Worm (Caenorhabditis elegans) whole organism, L4 larva: ENCODE results near the gene Y55F3AM.5.

Experiments used
- D1046.2 ChIP-seq: fragments of 200-800 bp; sonication (Bioruptor generic); IDR thresholded peaks from 2 replicates; pipeline ENCODE4 v1.3.6; 2022; ENCODE audit warnings: missing genetic modification characterization, missing compliant biosample characterization
- F26F4.8 ChIP-seq: fragments of 200-800 bp; sonication (Bioruptor generic); conservative IDR thresholded peaks from 2 replicates; pipeline ENCODE4 v1.3.6; 2022; ENCODE audit warnings: missing genetic modification characterization, missing compliant biosample characterization
- F37D6.2 ChIP-seq: sonication (generic microtip); optimal IDR thresholded peaks from 2 replicates; lab custom pipeline; 2016; ENCODE audit warnings: mild to moderate bottlenecking, missing genetic modification characterization, missing compliant biosample characterization
- T26A8.4 ChIP-seq: fragments of 200-800 bp; sonication (Bioruptor generic); IDR thresholded peaks from 2 replicates; pipeline ENCODE4 v1.3.6; 2022; ENCODE audit warnings: missing genetic modification characterization, missing compliant biosample characterization
- ZK337.2 ChIP-seq: fragments of 200-800 bp; sonication (Bioruptor generic); IDR thresholded peaks from 2 replicates; pipeline ENCODE4 v1.3.6; 2022; ENCODE audit warnings: missing genetic modification reagents, missing genetic modification characterization, missing compliant biosample characterization
- aha-1 ChIP-seq: fragments of 150-350 bp; peaks from one replicate; lab custom pipeline; 2014; ENCODE audit warnings: missing biosample characterization, missing genetic modification characterization
- ama-1 ChIP-seq: fragments of 150-350 bp; optimal IDR thresholded peaks from 2 replicates; lab custom pipeline; 2014; ENCODE audit warnings: inconsistent platforms, mixed read lengths
- ceh-28 ChIP-seq: fragments of 150-350 bp; optimal IDR thresholded peaks from 2 replicates; lab custom pipeline; 2014; ENCODE audit warnings: missing biosample characterization, missing genetic modification reagents, missing genetic modification characterization
- ceh-32 ChIP-seq: sonication (generic microtip); optimal IDR thresholded peaks from 2 replicates; lab custom pipeline; 2016; ENCODE audit warnings: mild to moderate bottlenecking, missing genetic modification characterization, missing compliant biosample characterization; ENCODE audit not compliant: poor library complexity
- ceh-44 ChIP-seq: fragments of 200-800 bp; sonication (Bioruptor generic); IDR thresholded peaks from 2 replicates; pipeline ENCODE4 v1.3.6; 2022; ENCODE audit warnings: missing genetic modification reagents, missing genetic modification characterization, missing compliant biosample characterization
- ceh-82 ChIP-seq: sonication (generic microtip); optimal IDR thresholded peaks from 2 replicates; lab custom pipeline; 2017; ENCODE audit warnings: missing biosample characterization, missing genetic modification characterization
- ces-1 ChIP-seq: fragments of 150-350 bp; sonication (generic microtip); optimal IDR thresholded peaks from 4 replicates; lab custom pipeline; 2014; ENCODE audit warnings: missing biosample characterization, missing genetic modification reagents, missing genetic modification characterization
- daf-12 ChIP-seq: fragments of 150-350 bp; optimal IDR thresholded peaks from 2 replicates; lab custom pipeline; 2014; ENCODE audit warnings: missing biosample characterization, missing genetic modification reagents, missing genetic modification characterization
- dmd-8 ChIP-seq: fragments of 200-800 bp; sonication (Bioruptor generic); IDR thresholded peaks from 2 replicates; pipeline ENCODE4 v1.3.6; 2022; ENCODE audit warnings: missing genetic modification characterization, missing compliant biosample characterization
- dpl-1 ChIP-seq: fragments of 150-350 bp; optimal IDR thresholded peaks from 2 replicates; lab custom pipeline; 2014; ENCODE audit warnings: missing biosample characterization, missing genetic modification reagents, missing genetic modification characterization
- fos-1 ChIP-seq: fragments of 150-350 bp; optimal IDR thresholded peaks from 2 replicates; lab custom pipeline; 2014; ENCODE audit warnings: missing biosample characterization, missing genetic modification characterization
- lim-7 ChIP-seq: fragments of 200-800 bp; sonication (Bioruptor generic); IDR thresholded peaks from 2 replicates; pipeline ENCODE4 v1.3.6; 2022; ENCODE audit warnings: missing genetic modification characterization, missing compliant biosample characterization
- lin-15B ChIP-seq: fragments of 150-350 bp; sonication (generic microtip); optimal IDR thresholded peaks from 3 replicates; lab custom pipeline; 2014; ENCODE audit warnings: missing biosample characterization, missing genetic modification characterization
- lsy-2 ChIP-seq, 2 experiments: fragments of 150-350 bp in 1 of 2; sonication (generic microtip) in 1 of 2; optimal IDR thresholded peaks; 2 replicates each; lab custom pipeline; 2014 to 2017; ENCODE audit warnings: missing biosample characterization in 2 of 2, missing genetic modification characterization in 2 of 2
- mdl-1 ChIP-seq, 2 experiments: fragments of 150-350 bp in 1 of 2; sonication (generic microtip) in 1 of 2; optimal IDR thresholded peaks; 2 replicates each; lab custom pipeline; 2014 to 2017; ENCODE audit warnings: missing biosample characterization in 2 of 2, missing genetic modification characterization in 2 of 2
- mep-1 ChIP-seq: fragments of 150-350 bp; sonication (generic microtip); optimal IDR thresholded peaks from 3 replicates; lab custom pipeline; 2014; ENCODE audit warnings: missing biosample characterization, missing genetic modification characterization
- nhr-237 ChIP-seq: sonication (generic microtip); optimal IDR thresholded peaks from 2 replicates; lab custom pipeline; 2017; ENCODE audit warnings: missing biosample characterization, missing genetic modification characterization
- nhr-25 ChIP-seq: sonication (generic microtip); optimal IDR thresholded peaks from 2 replicates; lab custom pipeline; 2017; ENCODE audit warnings: missing genetic modification characterization, mild to moderate bottlenecking, missing compliant biosample characterization, antibody characterized with exemption, moderate library complexity, borderline replicate concordance; ENCODE audit not compliant: insufficient read depth
- nhr-28 ChIP-seq: fragments of 150-350 bp; optimal IDR thresholded peaks from 2 replicates; lab custom pipeline; 2014; ENCODE audit warnings: missing biosample characterization, missing genetic modification characterization
- nhr-41 ChIP-seq: fragments of 200-800 bp; sonication (Bioruptor generic); IDR thresholded peaks from 2 replicates; pipeline ENCODE4 v1.3.6; 2022; ENCODE audit warnings: missing genetic modification reagents, missing genetic modification characterization, missing compliant biosample characterization
- nhr-42 ChIP-seq: fragments of 200-800 bp; sonication (Bioruptor generic); IDR thresholded peaks from 2 replicates; pipeline ENCODE4 v1.3.6; 2022; ENCODE audit warnings: missing genetic modification characterization, missing compliant biosample characterization
- nhr-76 ChIP-seq: fragments of 150-350 bp; optimal IDR thresholded peaks from 2 replicates; lab custom pipeline; 2014; ENCODE audit warnings: missing biosample characterization, missing genetic modification characterization
- php-3 ChIP-seq: fragments of 200-800 bp; sonication (Bioruptor generic); IDR thresholded peaks from 2 replicates; pipeline ENCODE4 v1.3.6; 2022; ENCODE audit warnings: missing genetic modification reagents, missing genetic modification characterization, missing compliant biosample characterization
- pqm-1 ChIP-seq: sonication (generic microtip); optimal IDR thresholded peaks from 2 replicates; lab custom pipeline; 2017; ENCODE audit warnings: missing biosample characterization, missing genetic modification characterization
- saeg-2 ChIP-seq: fragments of 200-800 bp; sonication (Bioruptor generic); IDR thresholded peaks from 2 replicates; pipeline ENCODE4 v1.3.6; 2022; ENCODE audit warnings: missing genetic modification reagents, missing genetic modification characterization, missing compliant biosample characterization
- set-16 ChIP-seq: fragments of 200-800 bp; sonication (Bioruptor generic); IDR thresholded peaks from 2 replicates; pipeline ENCODE4 v1.3.6; 2022; ENCODE audit warnings: missing genetic modification reagents, missing genetic modification characterization, missing compliant biosample characterization
- skn-1 ChIP-seq: fragments of 150-350 bp; optimal IDR thresholded peaks from 2 replicates; lab custom pipeline; 2014; ENCODE audit warnings: missing biosample characterization, missing genetic modification characterization
- snpc-4 ChIP-seq: fragments of 150-350 bp; optimal IDR thresholded peaks from 2 replicates; lab custom pipeline; 2014; ENCODE audit warnings: missing biosample characterization, missing genetic modification characterization
- spr-1 ChIP-seq: sonication (generic microtip); optimal IDR thresholded peaks from 2 replicates; lab custom pipeline; 2016; ENCODE audit warnings: mild to moderate bottlenecking, missing genetic modification characterization, missing compliant biosample characterization
- spr-3 ChIP-seq: fragments of 200-800 bp; sonication (Bioruptor generic); optimal IDR thresholded peaks from 2 replicates; lab custom pipeline; 2018; ENCODE audit warnings: mild to moderate bottlenecking, missing genetic modification characterization, missing compliant biosample characterization
- tag-97 ChIP-seq: fragments of 200-800 bp; sonication (Bioruptor generic); IDR thresholded peaks from 2 replicates; pipeline ENCODE4 v1.3.6; 2022; ENCODE audit warnings: missing genetic modification characterization, missing compliant biosample characterization
- zip-2 ChIP-seq: fragments of 150-350 bp; optimal IDR thresholded peaks from 2 replicates; lab custom pipeline; 2014; ENCODE audit warnings: missing biosample characterization, missing genetic modification characterization
- ztf-7 ChIP-seq: fragments of 150-350 bp; optimal IDR thresholded peaks from 2 replicates; lab custom pipeline; 2014; ENCODE audit warnings: missing biosample characterization, missing genetic modification characterization

Y55F3AM.5 gene

DNA sequence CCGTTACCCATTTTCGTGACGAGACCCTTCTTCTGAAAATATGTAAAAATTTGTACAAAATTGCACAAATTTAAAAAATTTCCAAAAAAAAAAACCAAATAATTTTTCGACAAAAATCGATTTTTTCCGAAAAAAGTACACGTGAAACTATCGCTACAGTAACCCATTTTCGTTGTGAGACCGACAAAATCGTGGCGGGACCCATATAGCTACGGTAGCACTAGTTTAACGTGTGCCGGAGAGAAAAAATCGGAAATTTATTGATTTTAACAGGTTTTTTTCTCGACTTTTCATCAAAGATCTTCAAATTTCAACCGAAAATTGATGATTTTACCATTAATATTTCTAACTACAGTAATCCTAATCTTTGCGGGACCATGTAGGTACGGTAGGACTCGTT, 38.8 kb upstream of the Y55F3AM.5 start:
- TF ChIP-seq ceh-28 (no peak), nhr-237 (tag; lab: Kevin White, UChicago) (no peak), nhr-42 (GFP tag; lab: Robert Waterston, UW) (no peak), zip-2 (no peak), daf-12 (tag; lab: Kevin White, UChicago) (no peak), nhr-76 (tag; lab: Kevin White, UChicago) (no peak), dmd-8 (GFP tag; lab: Robert Waterston, UW) (no peak), ceh-32 (tag; lab: Kevin White, UChicago) (no peak), mdl-1 (tag; optimal IDR thresholded peaks at IDR 0.05; lab: Kevin White, UChicago) (no peak), D1046.2 (GFP tag; lab: Robert Waterston, UW) (no peak), nhr-25 (tag; lab: Kevin White, UChicago) (no peak), spr-1 (no peak)

DNA sequence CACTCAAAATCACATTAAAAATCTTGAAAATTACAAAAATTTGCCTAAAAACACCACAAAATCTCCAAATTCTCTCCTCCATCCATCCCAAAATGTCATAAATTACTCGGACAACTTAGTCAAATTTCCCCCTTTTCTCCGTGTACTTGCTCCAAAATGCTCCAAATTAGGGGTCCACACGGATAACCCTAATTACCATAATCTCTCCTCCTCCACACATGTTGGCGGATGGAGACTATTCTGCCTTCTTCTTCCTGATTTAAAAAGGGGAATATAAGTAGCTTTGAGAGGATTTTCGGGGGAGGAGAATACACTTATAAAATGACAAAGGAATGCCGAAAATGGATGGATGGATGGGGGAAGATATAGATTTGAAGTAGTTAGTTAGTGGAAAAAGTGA, 37.2 kb upstream of the Y55F3AM.5 start:
- TF ChIP-seq skn-1 (tag; lab: Kevin White, UChicago) = no peak
- TF ChIP-seq ZK337.2 (GFP tag; lab: Robert Waterston, UW) = no peak
- no peak for TF ChIP-seq T26A8.4 (GFP tag; lab: Robert Waterston, UW)
- no peak for TF ChIP-seq lsy-2 (tag; optimal IDR thresholded peaks at IDR 0.05; lab: Kevin White, UChicago)

DNA sequence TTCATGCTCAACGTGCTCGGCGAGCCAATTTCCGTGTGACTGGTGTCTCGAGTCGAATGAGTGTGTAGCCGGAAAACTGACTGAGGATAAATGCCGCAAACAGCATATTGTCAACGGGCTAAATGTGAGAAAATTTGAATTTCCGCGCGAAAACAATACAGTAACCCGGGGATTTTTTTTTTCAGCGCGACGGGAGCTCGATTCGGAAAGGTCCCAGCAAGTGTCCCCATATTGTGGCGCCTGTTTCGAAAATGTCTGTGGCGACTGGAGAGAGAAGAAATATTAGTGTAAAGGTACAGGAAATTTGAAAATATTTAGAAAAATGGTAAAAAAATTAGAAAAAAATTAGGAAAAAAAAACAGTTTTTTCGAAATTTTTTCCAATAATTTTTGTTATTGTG, 27.9 kb upstream of the Y55F3AM.5 start:
- TF ChIP-seq aha-1 (tag; lab: Kevin White, UChicago) = peak; percentile 95
- no peak for TF ChIP-seq nhr-76 (tag; lab: Kevin White, UChicago)
- TF ChIP-seq, all 104 proteins: peak for 1

DNA sequence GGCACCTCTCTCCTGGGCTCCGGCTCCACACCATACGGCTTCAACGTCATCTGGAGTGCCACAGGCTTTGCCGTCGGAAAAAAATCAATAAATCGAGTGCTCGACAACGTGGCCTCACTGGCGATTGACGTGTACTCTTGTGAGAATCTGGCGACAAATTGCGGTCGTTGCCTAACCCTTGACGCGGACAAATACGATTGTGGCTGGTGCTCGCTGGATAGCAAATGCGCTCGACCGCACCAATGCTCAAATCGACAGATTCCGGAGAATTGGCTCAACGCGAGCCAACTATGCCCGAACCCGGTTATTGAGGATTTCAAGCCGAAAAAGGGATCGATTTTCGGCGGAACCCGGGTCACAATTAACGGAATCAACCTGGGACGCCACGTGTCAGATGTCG, 26.6 kb upstream of the Y55F3AM.5 start:
- TF ChIP-seq spr-3 (GFP tag; lab: Kevin White, UChicago) (no peak), dpl-1 (no peak), ceh-82 (tag; lab: Kevin White, UChicago) (no peak), fos-1 (tag; lab: Kevin White, UChicago) (no peak), tag-97 (no peak), php-3 (GFP tag; lab: Robert Waterston, UW) (no peak), lin-15B (tag; lab: Kevin White, UChicago) (no peak), spr-1 (no peak), ceh-44 (GFP tag; lab: Robert Waterston, UW) (no peak), lim-7 (no peak), snpc-4 (no peak), set-16 (GFP tag; lab: Robert Waterston, UW) (0 out of 2 replicates have a peak, but pooled peaks have one; percentile 19), ama-1 (lab: Kevin White, UChicago) (no peak), F26F4.8 (GFP tag; lab: Robert Waterston, UW) (no peak), F37D6.2 (tag; lab: Kevin White, UChicago) (no peak), D1046.2 (GFP tag; lab: Robert Waterston, UW) (0 out of 2 replicates have a peak, but pooled peaks have one; percentile 51)
- TF ChIP-seq, all 104 proteins: peak for 2

DNA sequence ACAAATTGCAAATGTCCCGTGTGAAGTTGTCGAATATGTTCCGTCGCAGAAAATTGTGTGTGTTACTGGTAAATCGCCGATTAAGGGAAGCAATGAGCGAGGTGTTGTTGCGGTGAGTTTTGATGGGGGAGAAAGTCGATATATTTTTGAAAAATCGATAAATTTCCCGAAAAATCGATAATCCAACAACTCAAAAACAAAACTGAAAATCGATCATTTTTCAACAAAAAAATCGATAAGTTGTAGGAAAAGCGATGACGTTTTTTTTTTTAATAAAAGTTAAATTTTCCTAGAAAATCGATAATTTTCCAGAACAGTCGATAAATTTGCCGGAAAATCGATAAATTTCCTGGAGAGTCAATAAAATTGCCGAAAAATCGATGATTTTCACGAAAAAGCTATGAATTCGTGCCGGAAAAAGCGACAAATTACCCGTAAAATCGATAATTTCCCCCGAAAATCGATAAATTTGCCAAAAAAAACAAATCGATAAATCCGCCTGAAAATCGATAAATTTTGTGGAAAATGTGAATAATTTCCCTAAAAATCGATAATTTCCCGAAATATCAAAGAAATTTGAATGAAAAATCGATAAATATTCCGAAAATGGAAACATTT, 26.1 kb upstream of the Y55F3AM.5 start:
- peak; percentile 90 for TF ChIP-seq ceh-28
- TF ChIP-seq saeg-2 (GFP tag; lab: Robert Waterston, UW) = no peak

DNA sequence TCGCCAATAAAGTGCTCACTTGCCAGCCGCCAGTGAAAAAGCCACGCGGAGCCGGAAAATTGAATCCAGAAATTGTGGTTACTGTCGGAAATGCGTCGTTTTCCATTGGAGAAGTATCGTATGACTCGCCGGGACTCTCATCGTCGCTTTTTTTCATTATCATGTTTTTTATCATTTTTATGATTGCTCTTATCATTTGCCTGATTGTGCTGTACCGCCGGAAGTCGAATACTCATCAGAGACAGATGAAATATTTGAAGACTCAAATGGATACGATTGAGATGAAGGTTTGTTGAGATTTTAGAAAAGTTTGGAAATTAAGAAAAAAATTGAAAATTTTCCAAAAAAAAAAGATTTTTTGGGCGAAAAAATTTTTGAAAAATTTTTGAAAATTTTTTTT, 22.6 kb upstream of the Y55F3AM.5 start:
- TF ChIP-seq php-3 (GFP tag; lab: Robert Waterston, UW) (0 out of 2 replicates have a peak, but pooled peaks have one; percentile 12), pqm-1 (tag; lab: Kevin White, UChicago) (peak; percentile 22), nhr-41 (GFP tag; lab: Robert Waterston, UW) (no peak), ztf-7 (tag; lab: Kevin White, UChicago) (no peak), tag-97 (no peak), mep-1 (tag; lab: Kevin White, UChicago) (no peak), ces-1 (no peak), dpl-1 (no peak), nhr-28 (tag; lab: Kevin White, UChicago) (peak; percentile 15)
